Worm (Caenorhabditis elegans) whole organism, L1 larva: Measurements from ENCODE around the gene ric-7.

Source experiments
- C34B4.2 ChIP-seq: sonication (generic microtip); optimal IDR thresholded peaks from 2 replicates; lab custom pipeline; 2017; ENCODE audit warnings: mild to moderate bottlenecking, missing genetic modification characterization, missing compliant biosample characterization
- F16B12.6 ChIP-seq: fragments of 150-350 bp; optimal IDR thresholded peaks from 2 replicates; lab custom pipeline; 2014; ENCODE audit warnings: missing biosample characterization, missing genetic modification characterization
- Y116A8C.19 ChIP-seq: sonication (generic microtip); optimal IDR thresholded peaks from 2 replicates; lab custom pipeline; 2016; ENCODE audit warnings: missing compliant biosample characterization, missing genetic modification characterization, borderline replicate concordance
- aha-1 ChIP-seq: fragments of 150-350 bp; optimal IDR thresholded peaks from 2 replicates; lab custom pipeline; 2014; ENCODE audit warnings: missing biosample characterization, missing genetic modification characterization
- alr-1 ChIP-seq: fragments of 200-800 bp; sonication (Bioruptor generic); optimal IDR thresholded peaks from 2 replicates; lab custom pipeline; 2018; ENCODE audit warnings: borderline replicate concordance, mild to moderate bottlenecking, missing genetic modification characterization, missing compliant biosample characterization
- aly-2 ChIP-seq: fragments of 150-350 bp; optimal IDR thresholded peaks from 2 replicates; lab custom pipeline; 2014; ENCODE audit warnings: missing biosample characterization, missing genetic modification characterization
- ama-1 ChIP-seq: fragments of 150-350 bp; optimal IDR thresholded peaks from 2 replicates; lab custom pipeline; 2014
- ceh-63 ChIP-seq: fragments of 200-800 bp; sonication (Bioruptor generic); optimal IDR thresholded peaks from 2 replicates; lab custom pipeline; 2018; ENCODE audit warnings: mild to moderate bottlenecking, missing genetic modification characterization, missing compliant biosample characterization
- ceh-8 ChIP-seq: fragments of 200-800 bp; sonication (Bioruptor generic); optimal IDR thresholded peaks from 2 replicates; lab custom pipeline; 2018; ENCODE audit warnings: mild to moderate bottlenecking, missing genetic modification characterization, moderate library complexity, missing compliant biosample characterization
- ceh-82 ChIP-seq, 3 experiments: fragments of 150-350 bp in 1 of 3; sonication (generic microtip) in 2 of 3; optimal IDR thresholded peaks; 2 replicates each; lab custom pipeline; 2014 to 2017; ENCODE audit warnings: missing biosample characterization in 3 of 3, missing genetic modification characterization in 3 of 3
- ceh-88 ChIP-seq: fragments of 200-800 bp; sonication (Bioruptor generic); IDR thresholded peaks from 2 replicates; pipeline ENCODE4 v1.3.6; 2022; ENCODE audit warnings: missing genetic modification characterization, missing compliant biosample characterization
- dpl-1 ChIP-seq, 3 experiments: fragments of 150-350 bp in 2 of 3; sonication (generic microtip) in 1 of 3; optimal IDR thresholded peaks; 2 replicates each; lab custom pipeline; 2014 to 2017; ENCODE audit warnings: missing biosample characterization in 3 of 3, missing genetic modification characterization in 3 of 3, missing genetic modification reagents in 3 of 3
- dsc-1 ChIP-seq: sonication (generic microtip); optimal IDR thresholded peaks from 2 replicates; lab custom pipeline; 2016; ENCODE audit warnings: mild to moderate bottlenecking, missing genetic modification characterization, missing compliant biosample characterization
- egl-27 ChIP-seq, 2 experiments: fragments of 150-350 bp in 1 of 2; sonication (generic microtip); optimal IDR thresholded peaks; 3 replicates each; lab custom pipeline; 2017 to 2018; ENCODE audit warnings: missing biosample characterization in 2 of 2, missing genetic modification characterization in 2 of 2, missing genetic modification reagents in 2 of 2
- elt-3 ChIP-seq, 6 experiments: fragments of 150-350 bp in 1 of 6; sonication (generic microtip); optimal IDR thresholded peaks; 2 replicates each; lab custom pipeline; 2017 to 2018; ENCODE audit warnings: missing biosample characterization in 6 of 6, missing genetic modification characterization in 6 of 6, inconsistent platforms in 1 of 6
- ets-5 ChIP-seq: fragments of 200-800 bp; sonication (Bioruptor generic); IDR thresholded peaks from 2 replicates; pipeline ENCODE4 v1.3.6; 2022; ENCODE audit warnings: missing genetic modification characterization, missing compliant biosample characterization
- fkh-10 ChIP-seq: sonication (generic microtip); optimal IDR thresholded peaks from 2 replicates; lab custom pipeline; 2017; ENCODE audit warnings: missing biosample characterization, missing genetic modification reagents, missing genetic modification characterization
- fkh-4 ChIP-seq: sonication (generic microtip); optimal IDR thresholded peaks from 2 replicates; lab custom pipeline; 2016; ENCODE audit warnings: missing compliant biosample characterization, missing genetic modification characterization, borderline replicate concordance
- fkh-8 ChIP-seq: sonication (generic microtip); optimal IDR thresholded peaks from 2 replicates; lab custom pipeline; 2016; ENCODE audit warnings: mild to moderate bottlenecking, missing genetic modification characterization, missing compliant biosample characterization
- fos-1 ChIP-seq: fragments of 150-350 bp; optimal IDR thresholded peaks from 2 replicates; lab custom pipeline; 2014; ENCODE audit warnings: missing biosample characterization, missing genetic modification characterization
- grh-1 ChIP-seq: fragments of 200-800 bp; sonication (Bioruptor generic); IDR thresholded peaks from 2 replicates; pipeline ENCODE4 v1.3.6; 2022; ENCODE audit warnings: missing genetic modification reagents, missing genetic modification characterization, missing compliant biosample characterization
- hlh-17 ChIP-seq: fragments of 200-800 bp; sonication (Bioruptor generic); optimal IDR thresholded peaks from 2 replicates; lab custom pipeline; 2018; ENCODE audit warnings: missing genetic modification characterization, mild to moderate bottlenecking, missing compliant biosample characterization, moderate library complexity, borderline replicate concordance
- hlh-4 ChIP-seq: sonication (generic microtip); optimal IDR thresholded peaks from 2 replicates; lab custom pipeline; 2016; ENCODE audit warnings: mild to moderate bottlenecking, missing genetic modification characterization, missing compliant biosample characterization
- hpl-2 ChIP-seq: fragments of 150-350 bp; optimal IDR thresholded peaks from 2 replicates; lab custom pipeline; 2014; ENCODE audit warnings: missing biosample characterization, missing genetic modification reagents, missing genetic modification characterization
- isw-1 ChIP-seq: fragments of 200-800 bp; sonication (Bioruptor generic); IDR thresholded peaks from 2 replicates; pipeline ENCODE4 v1.3.6; 2022; ENCODE audit warnings: missing genetic modification characterization, missing compliant biosample characterization
- lin-13 ChIP-seq: fragments of 150-350 bp; optimal IDR thresholded peaks from 2 replicates; lab custom pipeline; 2014; ENCODE audit warnings: missing biosample characterization, missing genetic modification reagents, missing genetic modification characterization
- lin-14 ChIP-seq: fragments of 200-800 bp; sonication (Bioruptor generic); optimal IDR thresholded peaks from 2 replicates; lab custom pipeline; 2018; ENCODE audit warnings: mild to moderate bottlenecking, missing genetic modification characterization, moderate library complexity, missing compliant biosample characterization
- lin-35 ChIP-seq, 2 experiments: fragments of 150-350 bp; optimal IDR thresholded peaks; 2 replicates each; lab custom pipeline; 2014; ENCODE audit warnings: missing biosample characterization in 2 of 2, missing genetic modification characterization in 2 of 2, missing genetic modification reagents in 2 of 2
- lsy-2 ChIP-seq, 2 experiments: fragments of 150-350 bp; optimal IDR thresholded peaks; 2 replicates each; lab custom pipeline; 2014; ENCODE audit warnings: missing biosample characterization in 2 of 2, missing genetic modification characterization in 2 of 2
- mab-9 ChIP-seq: fragments of 200-800 bp; sonication (Bioruptor generic); IDR thresholded peaks from 2 replicates; pipeline ENCODE4 v1.3.6; 2022; ENCODE audit warnings: missing genetic modification reagents, missing genetic modification characterization, missing compliant biosample characterization
- mep-1 ChIP-seq: fragments of 150-350 bp; optimal IDR thresholded peaks from 2 replicates; lab custom pipeline; 2014; ENCODE audit warnings: missing biosample characterization, missing genetic modification characterization
- nhr-11 ChIP-seq: fragments of 150-350 bp; optimal IDR thresholded peaks from 2 replicates; lab custom pipeline; 2014; ENCODE audit warnings: missing biosample characterization, missing genetic modification characterization
- nhr-19 ChIP-seq: fragments of 200-800 bp; sonication (Bioruptor generic); conservative IDR thresholded peaks from 2 replicates; pipeline ENCODE4 v1.3.6; 2022; ENCODE audit warnings: missing genetic modification characterization, missing compliant biosample characterization
- nhr-20 ChIP-seq: sonication (generic microtip); optimal IDR thresholded peaks from 2 replicates; lab custom pipeline; 2016; ENCODE audit warnings: mild to moderate bottlenecking, missing genetic modification characterization, missing compliant biosample characterization
- nhr-237 ChIP-seq: fragments of 150-350 bp; optimal IDR thresholded peaks from 2 replicates; lab custom pipeline; 2014; ENCODE audit warnings: missing biosample characterization, missing genetic modification characterization
- nhr-28 ChIP-seq: fragments of 150-350 bp; optimal IDR thresholded peaks from 2 replicates; lab custom pipeline; 2014; ENCODE audit warnings: missing biosample characterization, missing genetic modification characterization
- nhr-77 ChIP-seq: fragments of 150-350 bp; optimal IDR thresholded peaks from 2 replicates; lab custom pipeline; 2014; ENCODE audit warnings: missing biosample characterization, missing genetic modification characterization
- nhr-84 ChIP-seq: sonication (generic microtip); optimal IDR thresholded peaks from 2 replicates; lab custom pipeline; 2017; ENCODE audit warnings: missing biosample characterization, missing genetic modification characterization
- nhr-90 ChIP-seq: sonication (generic microtip); optimal IDR thresholded peaks from 2 replicates; lab custom pipeline; 2016; ENCODE audit warnings: mild to moderate bottlenecking, missing genetic modification characterization, missing compliant biosample characterization; ENCODE audit not compliant: poor library complexity
- pqm-1 ChIP-seq: sonication (generic microtip); optimal IDR thresholded peaks from 3 replicates; lab custom pipeline; 2017; ENCODE audit warnings: missing biosample characterization, missing genetic modification characterization
- snpc-4 ChIP-seq: fragments of 150-350 bp; optimal IDR thresholded peaks from 2 replicates; lab custom pipeline; 2014; ENCODE audit warnings: missing biosample characterization, missing genetic modification characterization
- snu-23 ChIP-seq: sonication (generic microtip); optimal IDR thresholded peaks from 2 replicates; lab custom pipeline; 2016; ENCODE audit warnings: missing genetic modification characterization, missing compliant biosample characterization
- sox-4 ChIP-seq: sonication (generic microtip); optimal IDR thresholded peaks from 2 replicates; lab custom pipeline; 2016; ENCODE audit warnings: missing genetic modification characterization, missing compliant biosample characterization
- swsn-7 ChIP-seq: sonication (generic microtip); optimal IDR thresholded peaks from 2 replicates; lab custom pipeline; 2016; ENCODE audit warnings: missing genetic modification characterization, missing compliant biosample characterization
- tbx-2 ChIP-seq: sonication (generic microtip); optimal IDR thresholded peaks from 2 replicates; lab custom pipeline; 2016; ENCODE audit warnings: missing genetic modification characterization, missing compliant biosample characterization
- unc-130 ChIP-seq: fragments of 150-350 bp; optimal IDR thresholded peaks from 2 replicates; lab custom pipeline; 2017; ENCODE audit warnings: missing biosample characterization, missing genetic modification characterization, inconsistent platforms
- unc-86 ChIP-seq: sonication (generic microtip); optimal IDR thresholded peaks from 2 replicates; lab custom pipeline; 2016; ENCODE audit warnings: missing genetic modification characterization, missing compliant biosample characterization
- unc-98 ChIP-seq: fragments of 200-800 bp; sonication (Bioruptor generic); IDR thresholded peaks from 2 replicates; pipeline ENCODE4 v1.3.6; 2022; ENCODE audit warnings: missing genetic modification characterization, missing compliant biosample characterization
- vab-15 ChIP-seq: sonication (generic microtip); optimal IDR thresholded peaks from 2 replicates; lab custom pipeline; 2017; ENCODE audit warnings: missing genotype, mild to moderate bottlenecking, missing genetic modification characterization, missing compliant biosample characterization
- xbp-1 ChIP-seq: sonication (generic microtip); optimal IDR thresholded peaks from 2 replicates; lab custom pipeline; 2016; ENCODE audit warnings: missing genetic modification characterization, missing compliant biosample characterization
- zag-1 ChIP-seq: fragments of 150-350 bp; optimal IDR thresholded peaks from 2 replicates; lab custom pipeline; 2014; ENCODE audit warnings: missing biosample characterization, missing genetic modification characterization
- zip-4 ChIP-seq: fragments of 200-800 bp; sonication (Bioruptor generic); optimal IDR thresholded peaks from 2 replicates; lab custom pipeline; 2018; ENCODE audit warnings: mild to moderate bottlenecking, missing genetic modification characterization, moderate library complexity, missing compliant biosample characterization
- ztf-4 ChIP-seq: fragments of 150-350 bp; optimal IDR thresholded peaks from 2 replicates; lab custom pipeline; 2014; ENCODE audit warnings: missing biosample characterization, missing genetic modification characterization

ric-7 gene

DNA sequence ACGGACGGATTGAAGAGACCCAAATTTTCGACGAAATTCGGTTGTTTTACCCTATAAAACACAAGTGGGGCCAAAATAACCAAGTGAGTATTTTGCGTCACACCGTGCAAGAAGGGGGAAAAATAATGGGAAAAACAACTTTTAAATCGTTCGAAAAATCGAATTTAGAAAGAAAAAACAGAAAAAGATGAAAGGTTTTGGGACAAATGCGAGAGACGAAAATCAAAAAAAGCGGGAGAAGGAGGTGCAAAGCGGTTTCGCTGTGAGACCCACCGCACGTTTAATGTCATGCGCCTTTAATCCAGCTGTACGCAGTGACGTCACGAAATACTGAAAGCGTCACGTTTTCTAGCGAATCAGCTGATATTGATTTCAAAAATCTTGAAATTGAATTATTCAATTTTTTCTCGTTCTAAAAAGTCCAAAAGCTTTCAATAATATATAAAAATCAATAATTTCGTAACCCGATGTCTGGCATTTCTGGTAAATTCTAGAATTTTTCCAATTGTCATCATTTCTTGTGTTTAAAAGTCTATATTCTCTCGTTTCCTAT, 6.4 kb upstream of the ric-7 start, which contains the start of the genes ddx-17 and aip-1 (continued):
- peak; percentile 70 to 89 for TF ChIP-seq lsy-2 (tag; optimal IDR thresholded peaks at IDR 0.05; lab: Kevin White, UChicago)
- TF ChIP-seq dpl-1 (GFP tag; optimal IDR thresholded peaks at IDR 0.05; lab: Kevin White, UChicago) = peak; percentile 64 to 82 (median 78)
- peak; percentile 72 for TF ChIP-seq isw-1 (GFP tag; lab: Robert Waterston, UW)
- peak; percentile 76 for TF ChIP-seq tbx-2
- no peak for TF ChIP-seq zag-1 (tag; lab: Kevin White, UChicago)
- TF ChIP-seq ceh-88 = no peak
- no peak for TF ChIP-seq alr-1
- TF ChIP-seq vab-15 = peak; percentile 1
- peak in 2 of 3 experiments; percentile 8 to 70 for TF ChIP-seq ceh-82 (tag; optimal IDR thresholded peaks at IDR 0.05; lab: Kevin White, UChicago)
- TF ChIP-seq zip-4 (GFP tag; lab: Kevin White, UChicago) = peak; percentile 38
- TF ChIP-seq hlh-4 (tag; lab: Kevin White, UChicago) = no peak
- no peak for TF ChIP-seq ceh-63 (GFP tag; lab: Kevin White, UChicago)
- TF ChIP-seq aly-2 (tag; lab: Kevin White, UChicago) = no peak
- peak; percentile 59 for TF ChIP-seq nhr-77 (tag; lab: Kevin White, UChicago)
- no peak for TF ChIP-seq nhr-237 (tag; lab: Kevin White, UChicago)
- TF ChIP-seq ama-1 (lab: Kevin White, UChicago) = no peak
- TF ChIP-seq nhr-90 = peak; percentile 42
- peak; percentile 84 for TF ChIP-seq snu-23 (GFP tag; lab: Kevin White, UChicago)
- peak; percentile 37 for TF ChIP-seq hpl-2 (GFP tag; lab: Kevin White, UChicago)
- peak; percentile 27 for TF ChIP-seq snpc-4
- TF ChIP-seq fkh-4 = no peak
- peak; percentile 61 for TF ChIP-seq lin-13 (GFP tag; lab: Kevin White, UChicago)
- TF ChIP-seq nhr-19 (GFP tag; lab: Robert Waterston, UW) = peak; percentile 67
- TF ChIP-seq C34B4.2 = no peak
- peak; percentile 20; the same call in 1 of the 2 replicates for TF ChIP-seq mab-9
- peak; percentile 83 for TF ChIP-seq lin-14 (GFP tag; lab: Kevin White, UChicago)
- TF ChIP-seq nhr-11 (tag; lab: Kevin White, UChicago) = no peak
- TF ChIP-seq ztf-4 = no peak
- TF ChIP-seq pqm-1 (tag; lab: Kevin White, UChicago) = no peak
- peak; percentile 41 for TF ChIP-seq sox-4
- no peak for TF ChIP-seq nhr-84 (tag; lab: Kevin White, UChicago)
- peak; percentile 25 for TF ChIP-seq unc-130 (tag; lab: Kevin White, UChicago)
- no peak for TF ChIP-seq ceh-8 (GFP tag; lab: Kevin White, UChicago)
- TF ChIP-seq dsc-1 = peak; percentile 55
- no peak for TF ChIP-seq ets-5 (GFP tag; lab: Robert Waterston, UW)
- peak; percentile 60 for TF ChIP-seq xbp-1 (tag; lab: Kevin White, UChicago)
- TF ChIP-seq mep-1 (tag; lab: Kevin White, UChicago) = peak; percentile 82
- TF ChIP-seq unc-86 (tag; lab: Kevin White, UChicago) = peak; percentile 56
- TF ChIP-seq fkh-10 (GFP tag; lab: Kevin White, UChicago) = no peak
- TF ChIP-seq hlh-17 (GFP tag; lab: Kevin White, UChicago) = no peak
- TF ChIP-seq unc-98 (GFP tag; lab: Robert Waterston, UW) = no peak
- TF ChIP-seq swsn-7 (tag; lab: Kevin White, UChicago) = peak; percentile 63
- peak; percentile 68 for TF ChIP-seq nhr-20 (tag; lab: Kevin White, UChicago)
- no peak for TF ChIP-seq egl-27 (tag; optimal IDR thresholded peaks at IDR 0.05; lab: Kevin White, UChicago)
- peak; percentile 9 for TF ChIP-seq F16B12.6 (tag; lab: Kevin White, UChicago)
- TF ChIP-seq grh-1 (GFP tag; lab: Robert Waterston, UW) = peak; percentile 19; the same call in 1 of the 2 replicates
- no peak for TF ChIP-seq Y116A8C.19 (tag; lab: Kevin White, UChicago)
- no peak for TF ChIP-seq aha-1
- peak in 1 of 6 experiments; percentile 49 for TF ChIP-seq elt-3 (tag; optimal IDR thresholded peaks at IDR 0.05; lab: Kevin White, UChicago)
- peak; percentile 91 for TF ChIP-seq fkh-8
- peak; percentile 38 for TF ChIP-seq fos-1
- no peak for TF ChIP-seq nhr-28 (tag; lab: Kevin White, UChicago)
- TF ChIP-seq lin-35 (GFP tag; optimal IDR thresholded peaks at IDR 0.05; lab: Kevin White, UChicago) = peak; percentile 81 to 90
